Fruit fly (Drosophila melanogaster) whole organism, embryonic: Measurements from ENCODE around the gene CG14258.

Experiments
- CG10267 ChIP-seq: fragments of 200-800 bp; sonication (Bioruptor generic); optimal IDR thresholded peaks from 2 replicates; lab custom pipeline; 2018; ENCODE audit warnings: missing biosample characterization, mild to moderate bottlenecking, missing genetic modification characterization, moderate library complexity
- CG10274 ChIP-seq: fragments of 200-800 bp; sonication (Bioruptor generic); optimal IDR thresholded peaks from 3 replicates; lab custom pipeline; 2017; ENCODE audit warnings: missing biosample characterization, mild to moderate bottlenecking, missing genetic modification characterization
- CG15479 ChIP-seq: fragments of 200-800 bp; sonication (Bioruptor generic); optimal IDR thresholded peaks from 3 replicates; lab custom pipeline; 2019; ENCODE audit warnings: missing biosample characterization, mild to moderate bottlenecking, missing genetic modification characterization, moderate library complexity
- CG18619 ChIP-seq: fragments of 200-800 bp; sonication (Bioruptor generic); optimal IDR thresholded peaks from 3 replicates; lab custom pipeline; 2017; ENCODE audit warnings: missing biosample characterization, mild to moderate bottlenecking, missing genetic modification characterization
- CG2199 ChIP-seq: fragments of 200-800 bp; sonication (Bioruptor generic); IDR thresholded peaks from 3 replicates; pipeline ENCODE4 v1.3.6; 2022; ENCODE audit warnings: missing biosample characterization, missing genetic modification characterization
- CG2202 ChIP-seq: fragments of 200-800 bp; sonication (Bioruptor generic); optimal IDR thresholded peaks from 2 replicates; lab custom pipeline; 2018; ENCODE audit warnings: missing biosample characterization, mild to moderate bottlenecking, missing genetic modification characterization
- CG4282 ChIP-seq: fragments of 200-800 bp; sonication (Bioruptor generic); optimal IDR thresholded peaks from 2 replicates; lab custom pipeline; 2016; ENCODE audit warnings: missing biosample characterization, missing genetic modification characterization
- CG4424 ChIP-seq: fragments of 200-800 bp; sonication (Bioruptor generic); optimal IDR thresholded peaks from 3 replicates; lab custom pipeline; 2016; ENCODE audit warnings: missing biosample characterization, missing genetic modification characterization
- CG4730 ChIP-seq: fragments of 200-800 bp; sonication (Bioruptor generic); IDR thresholded peaks from 2 replicates; pipeline ENCODE4 v1.3.6; 2022; ENCODE audit warnings: missing biosample characterization, missing genetic modification characterization
- CG4854 ChIP-seq: fragments of 200-800 bp; sonication (Bioruptor generic); optimal IDR thresholded peaks from 2 replicates; lab custom pipeline; 2016; ENCODE audit warnings: missing biosample characterization, missing genetic modification characterization, inconsistent platforms
- CG6175 ChIP-seq: fragments of 200-800 bp; sonication (Bioruptor generic); IDR thresholded peaks from 3 replicates; pipeline ENCODE4 v1.3.6; 2022; ENCODE audit warnings: missing biosample characterization, missing genetic modification characterization
- CG6683 ChIP-seq: fragments of 200-800 bp; sonication (Bioruptor generic); optimal IDR thresholded peaks from 2 replicates; lab custom pipeline; 2017; ENCODE audit warnings: missing biosample characterization, mild to moderate bottlenecking, missing genetic modification characterization, missing genetic modification reagents
- CG6765 ChIP-seq: fragments of 200-800 bp; sonication (Bioruptor generic); optimal IDR thresholded peaks from 3 replicates; lab custom pipeline; 2017; ENCODE audit warnings: missing biosample characterization, mild to moderate bottlenecking, missing genetic modification characterization
- CG7357 ChIP-seq: fragments of 200-800 bp; sonication (Bioruptor generic); IDR thresholded peaks from 3 replicates; pipeline ENCODE4 v1.3.6; 2022; ENCODE audit warnings: missing biosample characterization, missing genetic modification characterization
- CG7963 ChIP-seq: fragments of 200-800 bp; sonication (Bioruptor generic); IDR thresholded peaks from 3 replicates; pipeline ENCODE4 v1.3.6; 2022; ENCODE audit warnings: missing biosample characterization, missing genetic modification characterization; ENCODE audit not compliant: partially characterized antibody
- CkIIα-i1 ChIP-seq: fragments of 200-800 bp; sonication (Bioruptor generic); IDR thresholded peaks from 2 replicates; pipeline ENCODE4 v1.3.6; 2022; ENCODE audit warnings: missing biosample characterization, missing genetic modification characterization
- Dref ChIP-seq: fragments of 200-800 bp; sonication (Bioruptor generic); IDR thresholded peaks from 2 replicates; pipeline ENCODE4 v1.3.6; 2022; ENCODE audit warnings: missing biosample characterization, missing genetic modification characterization
- E2f2 ChIP-seq: fragments of 200-800 bp; sonication (Bioruptor generic); IDR thresholded peaks from 2 replicates; pipeline ENCODE4 v1.3.6; 2022; ENCODE audit warnings: missing biosample characterization, missing genetic modification characterization
- Elba2 ChIP-seq: fragments of 200-800 bp; sonication (Bioruptor generic); optimal IDR thresholded peaks from 3 replicates; lab custom pipeline; 2016; ENCODE audit warnings: missing biosample characterization, missing genetic modification characterization
- Ets97D ChIP-seq: fragments of 200-800 bp; sonication (Bioruptor generic); optimal IDR thresholded peaks from 3 replicates; lab custom pipeline; 2016; ENCODE audit warnings: missing biosample characterization, missing genetic modification characterization
- Fer3 ChIP-seq: fragments of 200-800 bp; sonication (Bioruptor generic); optimal IDR thresholded peaks from 2 replicates; lab custom pipeline; 2018; ENCODE audit warnings: missing biosample characterization, mild to moderate bottlenecking, missing genetic modification characterization, moderate library complexity
- Hey ChIP-seq: fragments of 200-800 bp; sonication (Bioruptor generic); optimal IDR thresholded peaks from 3 replicates; lab custom pipeline; 2018; ENCODE audit warnings: missing biosample characterization, mild to moderate bottlenecking, missing genetic modification characterization
- Myb ChIP-seq: fragments of 200-800 bp; sonication (Bioruptor generic); optimal IDR thresholded peaks from 2 replicates; lab custom pipeline; 2016; ENCODE audit warnings: missing biosample characterization, missing genetic modification characterization
- Nf-YB ChIP-seq: fragments of 200-800 bp; sonication (Bioruptor generic); optimal IDR thresholded peaks from 3 replicates; lab custom pipeline; 2019; ENCODE audit warnings: missing biosample characterization, mild to moderate bottlenecking, missing genetic modification characterization, moderate library complexity
- Pdp1 ChIP-seq, 2 experiments: fragments of 200-800 bp; sonication (Bioruptor generic); optimal IDR thresholded peaks; 3 replicates each; lab custom pipeline; 2016; ENCODE audit warnings: missing biosample characterization in 2 of 2, missing genetic modification characterization in 2 of 2, mild to moderate bottlenecking in 1 of 2, moderate library complexity in 1 of 2
- Ravus ChIP-seq: fragments of 200-800 bp; sonication (Bioruptor generic); IDR thresholded peaks from 2 replicates; pipeline ENCODE4 v1.3.6; 2022; ENCODE audit warnings: missing biosample characterization, missing genetic modification characterization
- Rx ChIP-seq: fragments of 200-800 bp; sonication (Bioruptor generic); IDR thresholded peaks from 2 replicates; pipeline ENCODE4 v1.3.6; 2022; ENCODE audit warnings: missing biosample characterization, missing genetic modification characterization
- Side ChIP-seq: fragments of 200-800 bp; sonication (Bioruptor generic); optimal IDR thresholded peaks from 2 replicates; lab custom pipeline; 2016; ENCODE audit warnings: missing biosample characterization, missing genetic modification characterization
- Ssrp ChIP-seq: fragments of 200-800 bp; sonication (Bioruptor generic); optimal IDR thresholded peaks from 2 replicates; lab custom pipeline; 2018; ENCODE audit warnings: missing biosample characterization, mild to moderate bottlenecking, missing genetic modification characterization, moderate library complexity
- Vsx1 ChIP-seq: fragments of 200-800 bp; sonication (Bioruptor generic); optimal IDR thresholded peaks from 2 replicates; lab custom pipeline; 2017; ENCODE audit warnings: missing biosample characterization, mild to moderate bottlenecking, missing genetic modification characterization, missing genetic modification reagents
- az2 ChIP-seq: fragments of 200-800 bp; sonication (Bioruptor generic); optimal IDR thresholded peaks from 3 replicates; lab custom pipeline; 2016; ENCODE audit warnings: missing biosample characterization, missing genetic modification characterization
- bab2 ChIP-seq: fragments of 200-800 bp; sonication (Bioruptor generic); optimal IDR thresholded peaks from 2 replicates; lab custom pipeline; 2016; ENCODE audit warnings: missing biosample characterization, missing genetic modification characterization
- bigmax ChIP-seq: fragments of 200-800 bp; sonication (Bioruptor generic); optimal IDR thresholded peaks from 2 replicates; lab custom pipeline; 2018; ENCODE audit warnings: missing biosample characterization, mild to moderate bottlenecking, missing genetic modification characterization
- bowl ChIP-seq: fragments of 200-800 bp; sonication (Bioruptor generic); IDR thresholded peaks from 2 replicates; pipeline ENCODE4 v1.3.6; 2022; ENCODE audit warnings: missing biosample characterization, missing genetic modification characterization
- crp ChIP-seq, 2 experiments: fragments of 200-800 bp; sonication (Bioruptor generic); optimal IDR thresholded peaks; 2 replicates in 1 of 2; 3 replicates in 1 of 2; lab custom pipeline; 2017; ENCODE audit warnings: missing biosample characterization in 2 of 2, missing genetic modification characterization in 2 of 2, mild to moderate bottlenecking in 1 of 2, moderate library complexity in 1 of 2
- fd3F ChIP-seq: fragments of 200-800 bp; sonication (Bioruptor generic); optimal IDR thresholded peaks from 2 replicates; lab custom pipeline; 2018; ENCODE audit warnings: missing biosample characterization, mild to moderate bottlenecking, missing genetic modification characterization, moderate library complexity
- grn ChIP-seq: fragments of 200-800 bp; sonication (Bioruptor generic); optimal IDR thresholded peaks from 3 replicates; lab custom pipeline; 2017; ENCODE audit warnings: missing biosample characterization, missing genetic modification characterization
- ham ChIP-seq: fragments of 200-800 bp; sonication (Bioruptor generic); IDR thresholded peaks from 2 replicates; pipeline ENCODE4 v1.3.6; 2022; ENCODE audit warnings: missing biosample characterization, missing genetic modification characterization
- ind ChIP-seq: fragments of 200-800 bp; sonication (Bioruptor generic); optimal IDR thresholded peaks from 3 replicates; lab custom pipeline; 2016; ENCODE audit warnings: missing biosample characterization, missing genetic modification characterization
- nom ChIP-seq: fragments of 200-800 bp; sonication (Bioruptor generic); optimal IDR thresholded peaks from 2 replicates; lab custom pipeline; 2017; ENCODE audit warnings: missing biosample characterization, missing genetic modification characterization, mild to moderate bottlenecking, moderate library complexity, missing genetic modification reagents
- ranshi ChIP-seq: fragments of 200-800 bp; sonication (Bioruptor generic); IDR thresholded peaks from 2 replicates; pipeline ENCODE4 v1.3.6; 2022; ENCODE audit warnings: missing biosample characterization, missing genetic modification characterization
- rib ChIP-seq: fragments of 200-800 bp; sonication (Bioruptor generic); IDR thresholded peaks from 2 replicates; pipeline ENCODE4 v1.3.6; 2022; ENCODE audit warnings: missing biosample characterization, missing genetic modification characterization
- salm ChIP-seq: fragments of 200-800 bp; sonication (Bioruptor generic); optimal IDR thresholded peaks from 2 replicates; lab custom pipeline; 2018; ENCODE audit warnings: missing biosample characterization, mild to moderate bottlenecking, missing genetic modification characterization
- schlank ChIP-seq: fragments of 200-800 bp; sonication (Bioruptor generic); optimal IDR thresholded peaks from 2 replicates; lab custom pipeline; 2018; ENCODE audit warnings: missing biosample characterization, mild to moderate bottlenecking, missing genetic modification characterization
- tgo ChIP-seq: fragments of 200-800 bp; sonication (Bioruptor generic); IDR thresholded peaks from 3 replicates; pipeline ENCODE4 v1.3.6; 2022; ENCODE audit warnings: missing biosample characterization, missing genetic modification characterization
- tll ChIP-seq, 2 experiments: fragments of 200-800 bp in 1 of 2; fragments of >200 bp in 1 of 2; sonication (Bioruptor generic) in 1 of 2; optimal IDR thresholded peaks; 2 replicates each; lab custom pipeline; 2017 to 2019; ENCODE audit warnings: missing biosample characterization in 2 of 2, missing genetic modification characterization in 2 of 2, mild to moderate bottlenecking in 1 of 2, moderate library complexity in 1 of 2
- trem ChIP-seq: fragments of 200-800 bp; optimal IDR thresholded peaks from 3 replicates; lab custom pipeline; 2019; ENCODE audit warnings: missing biosample characterization, mild to moderate bottlenecking, missing genetic modification characterization, moderate library complexity
- zf30C ChIP-seq: fragments of 200-800 bp; sonication (Bioruptor generic); optimal IDR thresholded peaks from 3 replicates; lab custom pipeline; 2018; ENCODE audit warnings: missing biosample characterization, mild to moderate bottlenecking, missing genetic modification characterization

Gene CG14258

dm6 chr3R:27111784-27112602 lies 19.1 kb downstream of the CG14258 start, which contains the start of the genes gb and CG5815 (continued):
- peak; percentile 85 for TF ChIP-seq bab2
- peak; percentile 79 for TF ChIP-seq CG2202 (tag; lab: Kevin White, UChicago)
- peak; percentile 87 for TF ChIP-seq trem (tag; lab: Kevin White, UChicago)
- peak; percentile 72 for TF ChIP-seq schlank
- TF ChIP-seq nom (GFP tag; lab: Kevin White, UChicago), result no peak
- peak; percentile 89 for TF ChIP-seq tgo (GFP tag; lab: Robert Waterston, UW)
- TF ChIP-seq Side (GFP tag; lab: Kevin White, UChicago), result peak; percentile 50
- TF ChIP-seq crp (GFP tag; optimal IDR thresholded peaks at IDR 0.05; lab: Kevin White, UChicago), result peak in 1 of 2 experiments; percentile 66
- TF ChIP-seq CG4424 (GFP tag; lab: Kevin White, UChicago), result peak; percentile 93
- peak; percentile 32 for TF ChIP-seq CG4282 (GFP tag; lab: Kevin White, UChicago)
- peak; percentile 89 for TF ChIP-seq ranshi
- TF ChIP-seq CG10267 (tag; lab: Kevin White, UChicago), result peak; percentile 82
- peak; percentile 88 for TF ChIP-seq CG15479 (GFP tag; lab: Kevin White, UChicago)
- peak; percentile 76 for TF ChIP-seq CG10274 (GFP tag; lab: Kevin White, UChicago)
- peak; percentile 86 for TF ChIP-seq Rx (GFP tag; lab: Robert Waterston, UW)
- TF ChIP-seq ham (GFP tag; lab: Robert Waterston, UW), result peak; percentile 48; the same call in 1 of the 2 replicates
- TF ChIP-seq CG6765 (GFP tag; lab: Kevin White, UChicago), result peak; percentile 75
- peak; percentile 83 for TF ChIP-seq rib
- peak; percentile 82 for TF ChIP-seq CG4730
- peak; percentile 87 for TF ChIP-seq Ssrp (tag; lab: Kevin White, UChicago)
- peak; percentile 61 for TF ChIP-seq grn
- TF ChIP-seq Ravus (GFP tag; lab: Robert Waterston, UW), result peak; percentile 68
- TF ChIP-seq Myb (GFP tag; lab: Kevin White, UChicago), result peak; percentile 51
- peak; percentile 73 for TF ChIP-seq Nf-YB (GFP tag; lab: Kevin White, UChicago)
- TF ChIP-seq Vsx1, result no peak
- TF ChIP-seq Elba2 (GFP tag; lab: Kevin White, UChicago), result peak; percentile 66
- peak; percentile 78 for TF ChIP-seq Ets97D (GFP tag; lab: Kevin White, UChicago)
- TF ChIP-seq CG18619 (GFP tag; lab: Kevin White, UChicago), result peak; percentile 93
- peak; percentile 85 for TF ChIP-seq Dref (GFP tag; lab: Robert Waterston, UW)
- peak; percentile 38 for TF ChIP-seq Hey (tag; lab: Kevin White, UChicago)
- TF ChIP-seq zf30C (GFP tag; lab: Kevin White, UChicago), result no peak
- no peak for TF ChIP-seq CkIIα-i1 (GFP tag; lab: Robert Waterston, UW)
- peak; percentile 86; the same call in 2 of the 3 replicates for TF ChIP-seq CG6175
- peak in 1 of 2 experiments; percentile 3 for TF ChIP-seq tll (GFP tag; optimal IDR thresholded peaks at IDR 0.05; lab: Kevin White, UChicago)
- TF ChIP-seq CG6683 (GFP tag; lab: Kevin White, UChicago), result peak; percentile 81
- peak; percentile 78 for TF ChIP-seq CG7357
- TF ChIP-seq ind (GFP tag; lab: Kevin White, UChicago), result peak; percentile 92
- peak; percentile 85 for TF ChIP-seq CG4854 (GFP tag; lab: Kevin White, UChicago)
- TF ChIP-seq fd3F, result peak; percentile 87
- peak; percentile 84 to 85 for TF ChIP-seq Pdp1 (GFP tag; optimal IDR thresholded peaks at IDR 0.05; lab: Kevin White, UChicago)
- peak; percentile 63 for TF ChIP-seq salm (tag; lab: Kevin White, UChicago)
- TF ChIP-seq Fer3 (tag; lab: Kevin White, UChicago), result peak; percentile 91
- peak; percentile 77 for TF ChIP-seq E2f2 (GFP tag; lab: Robert Waterston, UW)
- TF ChIP-seq CG2199 (GFP tag; lab: Robert Waterston, UW), result peak; percentile 25; the same call in 1 of the 3 replicates
- TF ChIP-seq az2 (GFP tag; lab: Kevin White, UChicago), result peak; percentile 92
- TF ChIP-seq bowl (GFP tag; lab: Robert Waterston, UW), result peak; percentile 73
- no peak for TF ChIP-seq bigmax (GFP tag; lab: Kevin White, UChicago)
- TF ChIP-seq CG7963 (GFP tag; lab: Robert Waterston, UW), result peak; percentile 88
